Fruit fly (Drosophila melanogaster): ENCODE results near the gene CG14990.

CG14990 gene

DNA sequence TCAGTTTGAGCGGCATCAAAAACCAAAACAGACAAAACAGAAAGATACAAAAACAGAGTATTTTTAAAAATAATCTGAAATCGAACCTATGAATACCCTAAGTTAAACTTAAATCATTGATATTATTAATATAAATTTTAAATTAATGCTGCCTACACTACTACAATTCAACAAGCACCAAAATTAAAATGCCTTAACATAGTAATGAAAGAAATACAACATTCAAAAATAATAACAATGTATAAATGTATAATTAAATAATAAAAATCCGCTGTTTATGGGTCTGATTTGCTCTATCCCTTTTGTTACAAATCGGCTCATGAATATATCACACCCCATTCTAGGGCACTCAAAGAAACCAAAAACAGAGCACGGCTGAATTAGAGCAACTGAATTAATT, 43.9 kb upstream of the CG14990 start (continued):
- TF ChIP-seq Rfx (GFP tag; IDR thresholded peaks at IDR 0.05) (0 out of 2 replicates have a peak, but pooled peaks have one; percentile 13), NC2β (GFP tag; optimal IDR thresholded peaks at IDR 0.05) (no peak), PHDP (tag; optimal IDR thresholded peaks at IDR 0.05) (no peak), bsh (GFP tag; optimal IDR thresholded peaks at IDR 0.05) (peak in 1 of 2 experiments; percentile 18), ro (GFP tag; IDR thresholded peaks at IDR 0.05) (no peak), lmd (GFP tag; IDR thresholded peaks at IDR 0.05) (0 out of 2 replicates have a peak, but pooled peaks have one; percentile 21), hbn (GFP tag; IDR thresholded peaks at IDR 0.05; ENCODE audit: partially characterized antibody) (no peak), CG18262 (tag; optimal IDR thresholded peaks at IDR 0.05) (peak; percentile 30), CG14667 (GFP tag; IDR thresholded peaks at IDR 0.05) (no peak), CTCF (GFP tag; optimal IDR thresholded peaks at IDR 0.05) (no peak), CG4424 (GFP tag; optimal IDR thresholded peaks at IDR 0.05) (no peak), Jarid2 (GFP tag; optimal IDR thresholded peaks at IDR 0.05) (no peak), tna (GFP tag; IDR thresholded peaks at IDR 0.05; ENCODE audit: partially characterized antibody) (no peak), CG3281 (GFP tag; optimal IDR thresholded peaks at IDR 0.05) (no peak), Xrp1 (GFP tag; IDR thresholded peaks at IDR 0.05) (peak; percentile 34; the same call in 1 of the 2 replicates), Sox102F (GFP tag; optimal IDR thresholded peaks at IDR 0.05) (peak; percentile 48), CG2120 (GFP tag; optimal IDR thresholded peaks at IDR 0.05) (no peak), CG33213 (GFP tag; optimal IDR thresholded peaks at IDR 0.05) (no peak), CG2712 (tag; optimal IDR thresholded peaks at IDR 0.05) (peak; percentile 37), Hsf (GFP tag; optimal IDR thresholded peaks at IDR 0.05) (no peak), pan (optimal IDR thresholded peaks at IDR 0.05) (no peak), pan (GFP tag; optimal IDR thresholded peaks at IDR 0.05 in 1 of 2, IDR thresholded peaks at IDR 0.05 in 1 of 2) (no peak), Oli (tag; optimal IDR thresholded peaks at IDR 0.05) (peak; percentile 35), amos (GFP tag; IDR thresholded peaks at IDR 0.05; ENCODE audit: partially characterized antibody) (no peak), CG7786 (GFP tag; optimal IDR thresholded peaks at IDR 0.05) (no peak), CG15269 (tag; optimal IDR thresholded peaks at IDR 0.05) (peak; percentile 46)

DNA sequence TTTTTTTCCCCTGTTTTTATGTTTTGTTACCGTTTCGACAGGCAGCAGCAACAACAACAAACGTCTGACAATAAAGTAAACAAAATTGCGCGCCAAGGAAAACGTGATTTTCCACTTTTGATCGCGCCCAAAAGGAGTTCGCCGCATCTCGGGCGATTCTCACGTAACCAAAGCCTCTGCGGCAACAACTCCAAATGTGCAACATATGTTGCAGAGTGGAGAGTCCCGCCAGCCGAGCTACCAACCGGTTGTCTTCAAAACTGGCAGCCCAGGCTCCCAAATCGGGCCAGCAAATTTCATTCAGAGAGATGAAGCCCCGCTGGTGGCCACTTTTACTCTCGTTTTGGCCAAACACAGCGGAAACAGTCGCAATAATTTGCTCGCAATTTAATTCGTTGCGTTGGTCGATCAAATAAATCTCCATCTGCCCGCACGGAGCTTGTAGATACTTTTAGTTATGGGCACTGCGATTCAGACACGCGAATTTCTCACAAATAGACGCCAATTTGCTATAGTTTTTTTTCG, 37.5 kb upstream of the CG14990 start:
- TF ChIP-seq cwo (GFP tag; optimal IDR thresholded peaks at IDR 0.05), result no peak
- TF ChIP-seq CG9727 (GFP tag; optimal IDR thresholded peaks at IDR 0.05), result no peak

dm6 chr3L:4056812-4057211, 36.2 kb upstream of the CG14990 start:
- TF ChIP-seq slou (GFP tag; optimal IDR thresholded peaks at IDR 0.05), result no peak
- TF ChIP-seq CG10654 (GFP tag; optimal IDR thresholded peaks at IDR 0.05), result no peak
- no peak for TF ChIP-seq disco-r (GFP tag; optimal IDR thresholded peaks at IDR 0.05)
- TF ChIP-seq CG4617 (GFP tag; optimal IDR thresholded peaks at IDR 0.05; ENCODE audit: borderline replicate concordance), result no peak
- no peak for TF ChIP-seq E2f2 (GFP tag; IDR thresholded peaks at IDR 0.05)
- no peak for TF ChIP-seq HHEX (GFP tag; optimal IDR thresholded peaks at IDR 0.05)
- TF ChIP-seq CG14441 (GFP tag; IDR thresholded peaks at IDR 0.05), result no peak
- TF ChIP-seq CG2120 (GFP tag; optimal IDR thresholded peaks at IDR 0.05), result no peak
- no peak for TF ChIP-seq ssp (GFP tag; IDR thresholded peaks at IDR 0.05)

DNA sequence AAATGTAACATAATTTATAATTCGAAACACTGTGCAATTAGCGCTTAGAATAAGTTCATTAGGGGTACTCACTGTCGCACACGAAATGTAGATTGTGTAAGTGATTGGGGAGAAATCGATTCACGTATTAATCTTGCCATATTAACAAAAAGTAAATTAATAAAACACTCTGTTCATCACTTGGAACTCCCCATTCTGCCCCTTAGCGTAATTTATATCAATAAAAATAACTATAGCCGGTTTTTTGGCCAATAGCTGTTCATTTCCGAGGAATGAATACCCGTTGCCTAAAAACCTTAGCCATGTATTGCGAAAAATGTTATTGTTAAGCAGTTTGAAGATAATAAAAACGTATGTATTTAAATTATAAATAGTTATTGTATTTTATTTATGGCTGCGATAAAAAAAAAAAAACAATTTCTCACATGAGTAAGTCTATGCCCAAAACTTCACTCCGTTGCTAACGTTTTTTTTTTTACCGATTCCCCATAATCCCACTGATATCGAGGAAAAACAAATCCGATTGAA, 33.6 kb upstream of the CG14990 start, which contains the start of gene Ugt305A1:
Gene Ugt305A1 (plus strand): TSS at position 478 of the 528 bp plus-strand sequence.
- TF ChIP-seq Oli (tag; optimal IDR thresholded peaks at IDR 0.05) (peak; percentile 6), mld (GFP tag; IDR thresholded peaks at IDR 0.05; ENCODE audit: partially characterized antibody) (no peak), Trl (optimal IDR thresholded peaks at IDR 0.05) (no peak), Trl (GFP tag; optimal IDR thresholded peaks at IDR 0.05) (no peak), slbo (GFP tag; IDR thresholded peaks at IDR 0.05) (0 out of 2 replicates have a peak, but pooled peaks have one; percentile 35), CG3163 (GFP tag; optimal IDR thresholded peaks at IDR 0.05) (no peak), grn (GFP tag; optimal IDR thresholded peaks at IDR 0.05) (peak; percentile 17), CG31441 (GFP tag; IDR thresholded peaks at IDR 0.05) (0 out of 2 replicates have a peak, but pooled peaks have one; percentile 11), CG10979 (tag; optimal IDR thresholded peaks at IDR 0.05) (peak; percentile 5), dati (GFP tag; IDR thresholded peaks at IDR 0.05) (0 out of 2 replicates have a peak, but pooled peaks have one; percentile 10), fd3F (GFP tag; optimal IDR thresholded peaks at IDR 0.05) (no peak), CG11723 (GFP tag; optimal IDR thresholded peaks at IDR 0.05) (no peak), wek (GFP tag; optimal IDR thresholded peaks at IDR 0.05) (peak; percentile 50)

Data from whole organism, embryonic.